Worm (Caenorhabditis elegans): ENCODE data around the gene ubc-23.
A peak's percentile ranks its signal among the peaks of the same experiment; 100 is the strongest.

ubc-23 gene

ce11 chrX:8818438-8818837 is 25.6 kb upstream of the ubc-23 start:
- TF ChIP-seq snpc-1.3 (tag; optimal IDR thresholded peaks at IDR 0.05; ENCODE audit: insufficient read depth) (peak; percentile 6), Y56A3A.18 (GFP tag; IDR thresholded peaks at IDR 0.05) (peak; percentile 56; the same call in 1 of the 2 replicates), rcor-1 (GFP tag; IDR thresholded peaks at IDR 0.05) (peak; percentile 76), Y53F4B.3 (GFP tag; IDR thresholded peaks at IDR 0.05) (0 out of 2 replicates have a peak, but pooled peaks have one; percentile 17), attf-6 (GFP tag; IDR thresholded peaks at IDR 0.05) (0 out of 2 replicates have a peak, but pooled peaks have one; percentile 31), D2030.7 (GFP tag; IDR thresholded peaks at IDR 0.05) (peak; percentile 87), pbrm-1 (GFP tag; IDR thresholded peaks at IDR 0.05) (peak; percentile 63), hmg-1.2 (GFP tag; IDR thresholded peaks at IDR 0.05) (peak; percentile 51), lin-26 (GFP tag; IDR thresholded peaks at IDR 0.05) (peak; percentile 47), tbp1 (GFP tag; optimal IDR thresholded peaks at IDR 0.05) (peak; percentile 81), egl-44 (GFP tag; IDR thresholded peaks at IDR 0.05) (0 out of 2 replicates have a peak, but pooled peaks have one; percentile 14), rpc-1 (optimal IDR thresholded peaks at IDR 0.05) (peak; percentile 53), rpc-1 (tag; optimal IDR thresholded peaks at IDR 0.05) (peak; percentile 72)

ce11 chrX:8819815-8820415 is 24.2 kb upstream of the ubc-23 start:
- TF ChIP-seq ekl-4 (GFP tag; IDR thresholded peaks at IDR 0.05) (no peak), pbrm-1 (GFP tag; IDR thresholded peaks at IDR 0.05) (0 out of 2 replicates have a peak, but pooled peaks have one; percentile 52), tbp1 (GFP tag; optimal IDR thresholded peaks at IDR 0.05) (peak; percentile 87), athp-1 (tag; optimal IDR thresholded peaks at IDR 0.05) (no peak), K12H6.12 (tag; optimal IDR thresholded peaks at IDR 0.05) (no peak), ceh-79 (tag; optimal IDR thresholded peaks at IDR 0.05) (no peak), C17E4.6 (GFP tag; IDR thresholded peaks at IDR 0.05) (no peak), lin-40 (tag; optimal IDR thresholded peaks at IDR 0.05) (peak; percentile 54), snpc-4 (GFP tag; optimal IDR thresholded peaks at IDR 0.05) (peak; percentile 42), snpc-4 (tag; optimal IDR thresholded peaks at IDR 0.05) (peak in 1 of 4 experiments; percentile 64), hlh-26 (GFP tag; conservative IDR thresholded peaks at IDR 0.05) (no peak), aptf-2 (GFP tag; conservative IDR thresholded peaks at IDR 0.05) (no peak), cebp-2 (GFP tag; IDR thresholded peaks at IDR 0.05) (no peak), attf-6 (GFP tag; IDR thresholded peaks at IDR 0.05) (no peak), egl-44 (GFP tag; IDR thresholded peaks at IDR 0.05) (no peak), lsl-1 (GFP tag; optimal IDR thresholded peaks at IDR 0.05) (no peak), nhr-179 (tag; optimal IDR thresholded peaks at IDR 0.05) (no peak), hmg-1.2 (GFP tag; IDR thresholded peaks at IDR 0.05) (peak; percentile 56), F57C9.4 (tag; optimal IDR thresholded peaks at IDR 0.05) (no peak), efl-1 (GFP tag; optimal IDR thresholded peaks at IDR 0.05) (no peak), hlh-12 (tag; optimal IDR thresholded peaks at IDR 0.05) (no peak), F57A8.1 (GFP tag; optimal IDR thresholded peaks at IDR 0.05) (no peak), snpc-3.4 (tag; optimal IDR thresholded peaks at IDR 0.05) (peak; percentile 43), sdz-38 (tag; optimal IDR thresholded peaks at IDR 0.05) (no peak), dpl-1 (GFP tag; optimal IDR thresholded peaks at IDR 0.05) (no peak), ztf-18 (tag; optimal IDR thresholded peaks at IDR 0.05) (peak; percentile 49), lin-26 (GFP tag; IDR thresholded peaks at IDR 0.05) (peak; percentile 89), B0019.2 (GFP tag; conservative IDR thresholded peaks at IDR 0.05) (no peak), Y67H2A.10 (GFP tag; conservative IDR thresholded peaks at IDR 0.05) (no peak), tlf-1 (GFP tag; optimal IDR thresholded peaks at IDR 0.05) (no peak), nfya-1 (tag; optimal IDR thresholded peaks at IDR 0.05; ENCODE audit: borderline replicate concordance, insufficient read depth) (no peak), cebp-1 (GFP tag; IDR thresholded peaks at IDR 0.05) (no peak), cebp-1 (tag; optimal IDR thresholded peaks at IDR 0.05) (peak; percentile 29), dpff-1 (tag; optimal IDR thresholded peaks at IDR 0.05) (no peak), Y53G8AR.9 (GFP tag; conservative IDR thresholded peaks at IDR 0.05) (no peak), D2030.7 (GFP tag; IDR thresholded peaks at IDR 0.05) (0 out of 2 replicates have a peak, but pooled peaks have one; percentile 36), B0336.3 (GFP tag; IDR thresholded peaks at IDR 0.05) (no peak), T26A5.8 (tag; optimal IDR thresholded peaks at IDR 0.05) (no peak), F10E7.11 (tag; optimal IDR thresholded peaks at IDR 0.05) (no peak), ceh-58 (GFP tag; IDR thresholded peaks at IDR 0.05) (no peak), Y56A3A.18 (GFP tag; IDR thresholded peaks at IDR 0.05) (peak; percentile 77; the same call in 1 of the 2 replicates)

Data from whole organism, young adult.